Worm (Caenorhabditis elegans) whole organism, L3 larva: ENCODE measurements around the gene T02H6.10.

Experiments used
- R02D3.7 ChIP-seq: fragments of 150-350 bp; optimal IDR thresholded peaks from 2 replicates; lab custom pipeline; 2014; ENCODE audit warnings: missing biosample characterization, missing genetic modification characterization
- elt-3 ChIP-seq, 3 experiments: fragments of 150-350 bp in 1 of 3; sonication (generic microtip) in 2 of 3; optimal IDR thresholded peaks; 2 replicates in 2 of 3; 4 replicates in 1 of 3; lab custom pipeline; 2014 to 2017; ENCODE audit warnings: missing biosample characterization in 3 of 3, missing genetic modification characterization in 3 of 3
- jun-1 ChIP-seq: fragments of 150-350 bp; optimal IDR thresholded peaks from 2 replicates; lab custom pipeline; 2014; ENCODE audit warnings: missing biosample characterization, missing genetic modification reagents, missing genetic modification characterization
- lin-15B ChIP-seq: fragments of 150-350 bp; optimal IDR thresholded peaks from 2 replicates; lab custom pipeline; 2014; ENCODE audit warnings: missing biosample characterization, missing genetic modification characterization
- mdl-1 ChIP-seq: fragments of 150-350 bp; optimal IDR thresholded peaks from 2 replicates; lab custom pipeline; 2014; ENCODE audit warnings: missing biosample characterization, missing genetic modification characterization
- nhr-12 ChIP-seq: fragments of 150-350 bp; optimal IDR thresholded peaks from 2 replicates; lab custom pipeline; 2014; ENCODE audit warnings: missing biosample characterization, missing genetic modification characterization
- nhr-237 ChIP-seq: fragments of 150-350 bp; optimal IDR thresholded peaks from 2 replicates; lab custom pipeline; 2014; ENCODE audit warnings: missing biosample characterization, missing genetic modification characterization
- nhr-25 ChIP-seq: sonication (generic microtip); optimal IDR thresholded peaks from 2 replicates; lab custom pipeline; 2017; ENCODE audit warnings: missing biosample characterization, missing genetic modification characterization
- snpc-4 ChIP-seq: fragments of 150-350 bp; optimal IDR thresholded peaks from 2 replicates; lab custom pipeline; 2014; ENCODE audit warnings: missing biosample characterization, missing genetic modification characterization
- tbx-2 ChIP-seq: sonication (generic microtip); optimal IDR thresholded peaks from 2 replicates; lab custom pipeline; 2016; ENCODE audit warnings: mild to moderate bottlenecking, missing genetic modification characterization, missing compliant biosample characterization
- unc-39 ChIP-seq: sonication (generic microtip); optimal IDR thresholded peaks from 4 replicates; lab custom pipeline; 2017; ENCODE audit warnings: missing biosample characterization, missing genetic modification characterization
- ztf-4 ChIP-seq: fragments of 150-350 bp; optimal IDR thresholded peaks from 2 replicates; lab custom pipeline; 2014; ENCODE audit warnings: missing biosample characterization, missing genetic modification characterization

DNA sequence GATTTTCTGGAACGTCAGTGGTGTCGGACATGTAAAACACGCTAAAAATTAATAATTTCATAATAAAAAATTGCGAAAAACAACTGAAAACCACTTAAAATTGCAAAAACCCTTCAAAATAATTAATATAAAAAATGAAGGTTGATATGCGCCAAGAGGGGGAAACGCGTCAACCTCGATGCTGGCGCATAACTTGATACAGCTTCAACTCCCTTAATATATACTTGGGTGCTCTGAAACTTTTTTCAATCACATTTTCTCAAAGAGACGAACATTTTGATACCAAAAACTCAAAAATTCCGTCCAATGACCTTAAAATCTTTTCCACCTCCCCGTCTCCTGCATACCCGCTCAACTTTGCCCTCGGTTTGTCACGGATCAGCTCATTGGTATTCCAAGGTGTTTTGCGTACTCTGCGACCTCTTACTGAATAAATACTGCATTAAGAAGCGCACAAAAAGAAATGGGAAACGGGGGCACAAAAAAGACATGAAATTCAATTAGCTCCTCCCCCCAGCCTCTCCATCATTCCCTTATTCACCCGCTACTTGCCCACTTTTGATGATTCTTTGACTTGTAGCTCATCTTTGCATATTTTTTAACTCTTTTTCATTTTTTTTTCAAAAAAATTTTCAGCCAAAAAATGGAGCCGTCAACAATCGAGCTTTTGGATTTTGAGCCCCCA lies 30.0 kb downstream of the T02H6.10 start, which contains the start of the genes K07E8.7 and frpr-14:
- no peak for TF ChIP-seq tbx-2 (tag; lab: Kevin White, UChicago)
- no peak for TF ChIP-seq nhr-12 (tag; lab: Kevin White, UChicago)
- no peak for TF ChIP-seq R02D3.7 (tag; lab: Kevin White, UChicago)
- no peak for TF ChIP-seq snpc-4 (tag; lab: Kevin White, UChicago)
- TF ChIP-seq unc-39 (tag; lab: Kevin White, UChicago) = no peak
- TF ChIP-seq nhr-25 (tag; lab: Kevin White, UChicago) = no peak
- TF ChIP-seq elt-3 (tag; optimal IDR thresholded peaks at IDR 0.05; lab: Kevin White, UChicago) = no peak
- no peak for TF ChIP-seq lin-15B (tag; lab: Kevin White, UChicago)
- TF ChIP-seq nhr-237 (tag; lab: Kevin White, UChicago) = no peak
- no peak for TF ChIP-seq ztf-4 (tag; lab: Kevin White, UChicago)
- TF ChIP-seq mdl-1 (tag; lab: Kevin White, UChicago) = no peak
- TF ChIP-seq jun-1 = no peak
